Fruit fly (Drosophila melanogaster) whole organism, wandering third instar larva: ENCODE results near the gene CG32445.

Experiments used
- Abd-B ChIP-seq: fragments of >200 bp; optimal IDR thresholded peaks from 2 replicates; lab custom pipeline; 2017; ENCODE audit warnings: missing biosample characterization, missing genetic modification characterization
- Dfd ChIP-seq: fragments of >200 bp; optimal IDR thresholded peaks from 2 replicates; lab custom pipeline; 2017; ENCODE audit warnings: missing biosample characterization, missing genetic modification characterization
- Dif ChIP-seq: fragments of 200-275, 200-300 bp; sonication (Bioruptor generic); optimal IDR thresholded peaks from 2 replicates; lab custom pipeline; 2018; ENCODE audit warnings: missing biosample characterization, missing genetic modification characterization; ENCODE audit not compliant: partially characterized antibody
- Mio ChIP-seq: sonication (Bioruptor generic); optimal IDR thresholded peaks from 2 replicates; lab custom pipeline; 2016; ENCODE audit warnings: missing biosample characterization, missing genetic modification characterization
- Myc ChIP-seq: fragments of >200 bp; optimal IDR thresholded peaks from 2 replicates; lab custom pipeline; 2017
- Sp1 ChIP-seq: fragments of 200-800 bp; sonication (Bioruptor generic); optimal IDR thresholded peaks from 3 replicates; lab custom pipeline; 2019; ENCODE audit warnings: missing biosample characterization, mild to moderate bottlenecking, missing genetic modification characterization, moderate library complexity
- dmrt93B ChIP-seq: fragments of 200-800 bp; sonication (Bioruptor generic); optimal IDR thresholded peaks from 2 replicates; lab custom pipeline; 2018; ENCODE audit warnings: missing biosample characterization, mild to moderate bottlenecking, missing genetic modification characterization
- foxo ChIP-seq, 2 experiments: fragments of 200-800 bp; sonication (Bioruptor generic); optimal IDR thresholded peaks; 2 replicates in 1 of 2; 3 replicates in 1 of 2; lab custom pipeline; 2016 to 2017; ENCODE audit warnings: missing biosample characterization in 2 of 2, missing genetic modification characterization in 2 of 2
- tai ChIP-seq: sonication (Bioruptor generic); optimal IDR thresholded peaks from 2 replicates; lab custom pipeline; 2016; ENCODE audit warnings: missing biosample characterization, missing genetic modification characterization
- woc ChIP-seq: sonication (Bioruptor generic); optimal IDR thresholded peaks from 2 replicates; lab custom pipeline; 2016; ENCODE audit warnings: missing biosample characterization, mild to moderate bottlenecking, missing genetic modification characterization

The CG32445 gene

dm6 chr3L:21685753-21686152 is 46.6 kb downstream of the CG32445 start:
- no peak for TF ChIP-seq Abd-B (GFP tag; lab: Kevin White, UChicago)
- TF ChIP-seq dmrt93B (GFP tag; lab: Kevin White, UChicago), result no peak
- TF ChIP-seq foxo (GFP tag; optimal IDR thresholded peaks at IDR 0.05; lab: Kevin White, UChicago), result peak in 1 of 2 experiments; percentile 1

dm6 chr3L:21688607-21689129 is 49.5 kb downstream of the CG32445 start:
- TF ChIP-seq tai (GFP tag; lab: Kevin White, UChicago) (no peak), Mio (GFP tag; lab: Kevin White, UChicago) (no peak), Sp1 (GFP tag; lab: Kevin White, UChicago) (no peak), Myc (lab: Kevin White, UChicago) (peak; percentile 58), Dif (no peak), Dfd (GFP tag; lab: Kevin White, UChicago) (no peak), woc (GFP tag; lab: Kevin White, UChicago) (peak; percentile 62)
